Worm (Caenorhabditis elegans) whole organism, L4/young adult: ENCODE results near the gene idpb-5.

Experiments used
- W03F9.2 ChIP-seq: fragments of 150-350 bp; optimal IDR thresholded peaks from 2 replicates; lab custom pipeline; 2014; ENCODE audit warnings: missing biosample characterization, missing genetic modification characterization
- dao-5 ChIP-seq: sonication (generic microtip); optimal IDR thresholded peaks from 2 replicates; lab custom pipeline; 2016; ENCODE audit warnings: missing genotype, missing genetic modification characterization, moderate library complexity, missing compliant biosample characterization
- him-1 ChIP-seq: sonication (generic microtip); optimal IDR thresholded peaks from 2 replicates; lab custom pipeline; 2016; ENCODE audit warnings: missing genotype, missing genetic modification reagents, missing genetic modification characterization, missing compliant biosample characterization

ce11 chrV:11844828-11845227 lies 5.5 kb downstream of the idpb-5 start:
- peak; percentile 42 for TF ChIP-seq him-1 (tag; lab: Kevin White, UChicago)
- TF ChIP-seq dao-5 (tag; lab: Kevin White, UChicago), result no peak
- no peak for TF ChIP-seq W03F9.2 (tag; lab: Kevin White, UChicago)
